Worm (Caenorhabditis elegans): ENCODE results near the gene ant-1.3.

DNA sequence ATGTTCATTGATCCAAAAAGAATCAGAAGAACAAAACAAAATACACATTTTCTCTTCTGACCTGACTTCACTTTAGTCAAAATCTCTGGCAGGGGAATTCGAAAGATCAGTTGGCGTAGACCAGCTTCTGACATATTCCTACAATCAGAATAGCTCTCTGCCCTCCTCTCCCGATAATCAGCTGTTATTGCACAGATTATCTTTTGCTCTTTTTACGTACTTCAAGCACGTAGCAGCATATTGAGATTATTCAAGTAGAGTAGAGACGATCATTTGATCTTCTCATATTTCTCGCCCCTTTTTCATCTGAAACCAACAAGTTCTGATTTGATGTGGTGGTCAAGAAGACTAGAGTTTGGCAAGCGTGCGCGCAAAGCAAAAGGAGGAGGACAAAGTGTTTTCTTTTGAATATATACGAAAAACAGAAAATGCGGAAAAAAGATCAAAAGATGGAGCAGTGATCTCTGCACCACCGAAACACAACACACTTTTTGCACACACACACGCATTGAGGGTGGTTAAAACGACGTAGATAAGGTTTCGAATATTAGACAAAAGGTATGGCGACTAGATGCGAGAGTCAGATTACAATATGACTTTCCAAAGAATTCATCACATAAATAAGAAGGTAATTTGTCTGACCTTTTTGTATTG is 35.3 kb downstream of the ant-1.3 start:
- no peak for TF ChIP-seq egl-27 (tag; optimal IDR thresholded peaks at IDR 0.05)
- no peak for TF ChIP-seq lin-13 (GFP tag; optimal IDR thresholded peaks at IDR 0.05)
- no peak for TF ChIP-seq snpc-4 (tag; optimal IDR thresholded peaks at IDR 0.05)
- TF ChIP-seq jun-1 (tag; optimal IDR thresholded peaks at IDR 0.05) = no peak
- TF ChIP-seq daf-12 (tag; optimal IDR thresholded peaks at IDR 0.05) = no peak
- no peak for TF ChIP-seq pha-4 (GFP tag; IDR thresholded peaks at IDR 0.05)
- no peak for TF ChIP-seq pha-4 (tag; optimal IDR thresholded peaks at IDR 0.05)
- TF ChIP-seq ztf-11 (tag; optimal IDR thresholded peaks at IDR 0.05) = no peak
- no peak for TF ChIP-seq tra-1 (GFP tag; IDR thresholded peaks at IDR 0.05)
- TF ChIP-seq T26A8.4 (GFP tag; IDR thresholded peaks at IDR 0.05) = no peak
- no peak for TF ChIP-seq spr-1 (tag; optimal IDR thresholded peaks at IDR 0.05)
- TF ChIP-seq nhr-111 (GFP tag; optimal IDR thresholded peaks at IDR 0.05) = no peak
- no peak for TF ChIP-seq rbr-2 (tag; optimal IDR thresholded peaks at IDR 0.05)
- TF ChIP-seq vab-7 (GFP tag; IDR thresholded peaks at IDR 0.05) = no peak
- TF ChIP-seq unc-62 (GFP tag; optimal IDR thresholded peaks at IDR 0.05 in 1 of 2) = peak in 1 of 2 experiments; percentile 94
- TF ChIP-seq unc-62 (tag; optimal IDR thresholded peaks at IDR 0.05) = no peak

Data from whole organism, L4 larva.